Worm (Caenorhabditis elegans) whole organism, midembryonic: ENCODE results near the gene F02D8.4.

ENCODE experiments used
- cog-1 ChIP-seq: sonication (generic microtip); optimal IDR thresholded peaks from 2 replicates; lab custom pipeline; 2016; ENCODE audit warnings: missing genetic modification characterization, missing compliant biosample characterization
- tab-1 ChIP-seq: fragments of 200-800 bp; sonication (Bioruptor generic); IDR thresholded peaks from 2 replicates; pipeline ENCODE4 v1.3.6; 2022; ENCODE audit warnings: missing genetic modification characterization, missing compliant biosample characterization
- ztf-29 ChIP-seq: fragments of 200-800 bp; sonication (Bioruptor generic); IDR thresholded peaks from 2 replicates; pipeline ENCODE4 v1.3.6; 2022; ENCODE audit warnings: missing genetic modification reagents, missing genetic modification characterization, missing compliant biosample characterization

ce11 chrV:14990843-14991242 lies 6.2 kb downstream of the F02D8.4 start, which contains the start of the genes cdt-2 and T01C3.2:
- TF ChIP-seq tab-1 (GFP tag; lab: Robert Waterston, UW) (no peak), cog-1 (tag; lab: Kevin White, UChicago) (no peak), ztf-29 (GFP tag; lab: Robert Waterston, UW) (no peak)
